2 worm cellular contexts compared by ENCODE assay signal in the genomic region with DNA sequence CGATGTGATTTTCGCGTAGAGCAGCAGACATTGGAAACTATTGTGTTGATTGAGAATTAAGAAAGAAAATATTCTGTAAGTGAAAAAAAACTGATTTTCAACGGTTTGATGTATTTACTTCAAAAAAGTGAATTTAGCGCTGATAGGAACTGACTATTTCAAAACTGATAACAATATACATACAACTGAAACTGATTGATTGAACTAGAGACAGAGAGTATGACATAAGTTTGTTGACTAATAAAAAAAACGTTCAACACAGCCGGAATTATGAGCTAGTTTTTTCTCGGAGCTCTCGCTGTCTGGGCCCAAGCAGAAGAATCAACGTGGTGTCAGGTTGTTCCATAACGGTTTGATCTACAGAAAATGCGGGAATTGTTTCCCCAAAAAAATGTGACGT.
TF ChIP-seq lines count a peak whose summit lies in the region.

A gene (minus strand): TSS at position 101 of the 400 bp plus-strand sequence.

TF ChIP-seq in whole organism, L3 larva, 47 proteins besides CTCF, POLR2A, EP300 and RAD21:
- no peak for TF ChIP-seq nhr-11 (tag; optimal IDR thresholded peaks at IDR 0.05; lab: Kevin White, UChicago)
- TF ChIP-seq pha-4 (tag; optimal IDR thresholded peaks at IDR 0.05; lab: Kevin White, UChicago) = peak; percentile 11
- no peak for TF ChIP-seq daf-12 (tag; optimal IDR thresholded peaks at IDR 0.05; lab: Kevin White, UChicago)
- no peak for TF ChIP-seq nhr-28 (tag; optimal IDR thresholded peaks at IDR 0.05; lab: Kevin White, UChicago)
- TF ChIP-seq elt-2 (tag; optimal IDR thresholded peaks at IDR 0.05; lab: Kevin White, UChicago) = peak; percentile 32
- TF ChIP-seq tbx-2 (tag; optimal IDR thresholded peaks at IDR 0.05; lab: Kevin White, UChicago) = no peak

TF ChIP-seq in whole organism, L4 larva, 104 proteins besides CTCF, POLR2A, EP300 and RAD21:
- TF ChIP-seq nhr-28 (tag; optimal IDR thresholded peaks at IDR 0.05; lab: Kevin White, UChicago) = peak; percentile 13
- no peak for TF ChIP-seq lir-3 (tag; optimal IDR thresholded peaks at IDR 0.05; lab: Kevin White, UChicago)
- TF ChIP-seq daf-16 (GFP tag; optimal IDR thresholded peaks at IDR 0.05; lab: Kevin White, UChicago) = no peak
- peak; percentile 73 for TF ChIP-seq daf-16 (tag; optimal IDR thresholded peaks at IDR 0.05; lab: Kevin White, UChicago)
